Worm (Caenorhabditis elegans): ENCODE results near the gene T05B4.10.

Gene T05B4.10

DNA sequence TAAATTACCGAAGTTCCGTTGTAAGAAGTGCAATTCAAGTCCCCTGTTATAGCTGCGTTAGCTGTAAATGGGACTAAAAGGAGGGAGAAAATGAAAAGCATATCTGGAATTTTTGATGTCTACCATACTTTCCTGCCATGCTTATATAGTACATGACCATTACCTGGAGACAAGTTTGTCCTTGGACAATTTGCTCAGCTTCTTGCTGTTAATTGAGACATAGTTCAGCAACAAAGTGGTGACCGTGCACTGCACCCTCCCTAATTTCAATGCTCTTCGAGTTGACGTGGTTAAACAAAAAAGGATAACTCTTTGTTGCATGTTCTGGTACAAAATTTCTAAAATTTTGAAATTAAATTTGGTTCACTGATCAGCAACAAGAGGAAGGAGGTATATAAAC, 6.9 kb upstream of the T05B4.10 start, which contains the start of gene T05B4.13:
Gene T05B4.13 (minus strand): TSS at position 101 of the 400 bp plus-strand sequence.
- no peak for TF ChIP-seq nhr-76 (tag; optimal IDR thresholded peaks at IDR 0.05)
- no peak for TF ChIP-seq unc-30 (tag; optimal IDR thresholded peaks at IDR 0.05)
- TF ChIP-seq mab-9 (GFP tag; IDR thresholded peaks at IDR 0.05): no peak
- TF ChIP-seq C34B4.2 (tag; optimal IDR thresholded peaks at IDR 0.05): no peak
- no peak for TF ChIP-seq nhr-84 (tag; optimal IDR thresholded peaks at IDR 0.05)
- no peak for TF ChIP-seq pax-3 (tag; optimal IDR thresholded peaks at IDR 0.05)
- no peak for TF ChIP-seq ets-5 (GFP tag; IDR thresholded peaks at IDR 0.05)
- no peak for TF ChIP-seq nhr-85 (tag)
- TF ChIP-seq nhr-11 (tag; optimal IDR thresholded peaks at IDR 0.05): no peak
- no peak for TF ChIP-seq nhr-19 (GFP tag; conservative IDR thresholded peaks at IDR 0.05)

DNA sequence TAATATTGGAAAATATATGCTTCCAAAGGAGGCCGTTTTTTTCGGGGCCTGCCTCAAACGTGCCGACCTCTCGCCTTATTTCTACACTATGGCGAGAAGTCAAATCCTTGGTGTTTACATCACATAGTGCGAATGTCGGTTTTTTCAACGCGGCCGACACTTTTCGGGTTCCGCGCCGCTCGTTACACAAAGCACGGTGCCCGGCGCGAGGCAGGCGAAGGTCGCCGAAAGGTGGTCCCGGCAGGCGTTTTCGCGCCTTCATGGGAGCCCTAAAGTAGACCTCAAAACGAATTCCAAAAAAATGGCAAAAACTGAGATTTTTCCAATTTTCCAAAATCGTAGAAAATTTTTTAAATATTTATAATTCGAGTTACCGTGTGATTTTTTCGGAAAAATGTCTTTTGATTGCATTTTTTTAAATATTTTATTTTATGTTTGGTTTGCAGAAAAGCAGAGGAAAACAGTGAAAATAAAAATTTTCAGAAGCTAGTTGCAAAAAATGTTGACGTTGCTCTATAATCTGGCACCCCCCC, 5.1 kb upstream of the T05B4.10 start, which contains the start of gene T05B4.12:
Gene T05B4.12 (minus strand): TSS at position 483 of the 533 bp plus-strand sequence.
- TF ChIP-seq sup-37 (GFP tag; optimal IDR thresholded peaks at IDR 0.05) (no peak), zip-4 (GFP tag; optimal IDR thresholded peaks at IDR 0.05) (no peak), lin-14 (GFP tag; optimal IDR thresholded peaks at IDR 0.05) (no peak), efl-3 (GFP tag; optimal IDR thresholded peaks at IDR 0.05) (no peak), nhr-90 (tag; optimal IDR thresholded peaks at IDR 0.05; ENCODE audit: poor library complexity) (no peak), isw-1 (GFP tag; IDR thresholded peaks at IDR 0.05) (no peak), elt-2 (tag; optimal IDR thresholded peaks at IDR 0.05) (no peak), nhr-77 (tag; optimal IDR thresholded peaks at IDR 0.05) (no peak), ceh-88 (GFP tag; IDR thresholded peaks at IDR 0.05) (no peak), nhr-12 (tag; optimal IDR thresholded peaks at IDR 0.05) (no peak), blmp-1 (tag; optimal IDR thresholded peaks at IDR 0.05) (no peak), mep-1 (tag; optimal IDR thresholded peaks at IDR 0.05) (no peak), hlh-17 (GFP tag; optimal IDR thresholded peaks at IDR 0.05; ENCODE audit: borderline replicate concordance) (no peak), ceh-8 (GFP tag; optimal IDR thresholded peaks at IDR 0.05) (no peak)

DNA sequence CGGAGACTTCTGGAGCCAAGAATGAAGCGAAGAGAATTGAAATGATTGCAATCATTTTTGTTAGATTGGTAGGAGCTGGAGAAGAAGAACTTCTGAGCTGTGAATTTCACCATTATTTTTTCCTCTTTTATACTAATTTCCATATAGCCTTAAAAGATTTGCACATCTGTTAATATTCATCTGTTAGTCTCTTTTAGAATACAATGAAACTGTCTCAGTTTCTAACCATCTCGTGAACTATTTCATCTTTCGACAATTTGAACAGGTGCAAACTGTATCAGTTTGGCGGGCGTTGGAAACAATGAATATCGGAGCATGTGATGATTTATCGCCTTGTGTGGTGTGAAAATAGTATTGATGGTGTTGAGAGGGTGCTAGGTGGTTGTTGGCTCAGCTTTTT, 1.9 kb upstream of the T05B4.10 start, which contains the start of gene phat-5:
Gene phat-5 (minus strand): TSS at position 101 of the 400 bp plus-strand sequence.
- TF ChIP-seq fos-1 (tag; optimal IDR thresholded peaks at IDR 0.05): no peak
- no peak for TF ChIP-seq tbx-2 (tag; optimal IDR thresholded peaks at IDR 0.05)
- no peak for TF ChIP-seq ama-1 (optimal IDR thresholded peaks at IDR 0.05)
- no peak for TF ChIP-seq zag-1 (tag; optimal IDR thresholded peaks at IDR 0.05)
- TF ChIP-seq unc-86 (tag; optimal IDR thresholded peaks at IDR 0.05): no peak
- no peak for TF ChIP-seq pax-3 (tag; optimal IDR thresholded peaks at IDR 0.05)
- no peak for TF ChIP-seq Y116A8C.19 (tag; optimal IDR thresholded peaks at IDR 0.05; ENCODE audit: borderline replicate concordance)
- TF ChIP-seq ztf-4 (tag; optimal IDR thresholded peaks at IDR 0.05): no peak
- TF ChIP-seq snu-23 (GFP tag; optimal IDR thresholded peaks at IDR 0.05): no peak
- TF ChIP-seq nhr-85 (tag): no peak
- no peak for TF ChIP-seq isw-1 (GFP tag; IDR thresholded peaks at IDR 0.05)
- TF ChIP-seq nhr-20 (tag; optimal IDR thresholded peaks at IDR 0.05): no peak
- TF ChIP-seq ceh-88 (GFP tag; IDR thresholded peaks at IDR 0.05): no peak
- TF ChIP-seq lin-13 (GFP tag; optimal IDR thresholded peaks at IDR 0.05): no peak
- no peak for TF ChIP-seq mef-2 (tag; optimal IDR thresholded peaks at IDR 0.05)
- TF ChIP-seq C16A3.4 (tag; optimal IDR thresholded peaks at IDR 0.05): no peak

DNA sequence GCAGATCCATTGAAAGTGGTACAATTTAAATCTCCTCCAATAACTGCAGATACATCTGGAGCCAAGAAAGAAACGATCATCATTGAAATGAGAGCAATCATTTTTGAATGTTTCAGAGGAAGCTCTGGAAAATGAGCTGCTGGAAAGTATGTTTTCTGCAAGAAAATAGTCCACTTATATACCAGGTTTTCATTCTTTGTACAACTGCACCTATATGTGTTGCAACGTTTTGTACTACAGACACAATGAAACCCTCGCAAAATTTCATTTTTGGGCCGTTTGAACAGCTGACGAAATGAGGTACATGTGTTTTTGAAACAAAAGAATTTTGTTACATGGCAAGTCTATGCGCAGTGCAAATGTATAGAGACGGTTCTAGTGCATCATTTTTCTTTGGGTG, 2.2 kb downstream of the T05B4.10 start, which contains the start of gene T05B4.9:
Gene T05B4.9 (minus strand): TSS at position 101 of the 400 bp plus-strand sequence.
- TF ChIP-seq nhr-71 (tag; optimal IDR thresholded peaks at IDR 0.05) (no peak), lin-13 (GFP tag; optimal IDR thresholded peaks at IDR 0.05) (no peak), nhr-77 (tag; optimal IDR thresholded peaks at IDR 0.05) (no peak), elt-3 (tag; optimal IDR thresholded peaks at IDR 0.05) (no peak), fos-1 (tag; optimal IDR thresholded peaks at IDR 0.05) (no peak), tlp-1 (tag; optimal IDR thresholded peaks at IDR 0.05) (no peak), jun-1 (tag; optimal IDR thresholded peaks at IDR 0.05) (no peak), lsy-2 (tag; optimal IDR thresholded peaks at IDR 0.05) (no peak)
